Worm (Caenorhabditis elegans) whole organism, L4/young adult: ENCODE measurements around the gene C48D1.1.

Source experiments
- W03F9.2 ChIP-seq: fragments of 150-350 bp; optimal IDR thresholded peaks from 2 replicates; lab custom pipeline; 2014; ENCODE audit warnings: missing biosample characterization, missing genetic modification characterization
- dao-5 ChIP-seq: sonication (generic microtip); optimal IDR thresholded peaks from 2 replicates; lab custom pipeline; 2016; ENCODE audit warnings: missing genotype, missing genetic modification characterization, moderate library complexity, missing compliant biosample characterization
- him-1 ChIP-seq: sonication (generic microtip); optimal IDR thresholded peaks from 2 replicates; lab custom pipeline; 2016; ENCODE audit warnings: missing genotype, missing genetic modification reagents, missing genetic modification characterization, missing compliant biosample characterization

ce11 chrIV:13221657-13222056, 24.5 kb upstream of the C48D1.1 start, which contains the start of gene C48D1.5:
- TF ChIP-seq dao-5 (no peak), him-1 (tag; lab: Kevin White, UChicago) (no peak), W03F9.2 (tag; lab: Kevin White, UChicago) (no peak)
